Worm (Caenorhabditis elegans) whole organism, young adult: ENCODE data around the gene nhr-167.

Source experiments
- B0035.1 ChIP-seq: sonication (generic microtip); optimal IDR thresholded peaks from 2 replicates; lab custom pipeline; 2016; ENCODE audit warnings: missing genetic modification characterization, mild to moderate bottlenecking, missing compliant biosample characterization, missing genotype, missing genetic modification reagents
- B0261.1 ChIP-seq: sonication (generic microtip); optimal IDR thresholded peaks from 2 replicates; lab custom pipeline; 2016; ENCODE audit warnings: mild to moderate bottlenecking, missing genetic modification characterization, moderate library complexity, missing compliant biosample characterization
- F39B2.1 ChIP-seq: fragments of 200-800 bp; sonication (Bioruptor generic); IDR thresholded peaks from 2 replicates; pipeline ENCODE4 v1.3.6; 2022; ENCODE audit warnings: missing genetic modification reagents, missing genetic modification characterization, missing compliant biosample characterization
- F57A8.1 ChIP-seq: fragments of 200-800 bp; sonication (Bioruptor generic); optimal IDR thresholded peaks from 2 replicates; lab custom pipeline; 2018; ENCODE audit warnings: mild to moderate bottlenecking, missing genetic modification characterization, moderate library complexity, missing compliant biosample characterization
- T07F8.4 ChIP-seq: sonication (generic microtip); optimal IDR thresholded peaks from 2 replicates; lab custom pipeline; 2016; ENCODE audit warnings: mild to moderate bottlenecking, missing genetic modification characterization, moderate library complexity, missing compliant biosample characterization
- Y53F4B.3 ChIP-seq: fragments of 200-800 bp; sonication (Bioruptor generic); IDR thresholded peaks from 2 replicates; pipeline ENCODE4 v1.3.6; 2022; ENCODE audit warnings: missing genetic modification reagents, missing genetic modification characterization, missing compliant biosample characterization
- Y56A3A.18 ChIP-seq: fragments of 200-800 bp; sonication (Bioruptor generic); IDR thresholded peaks from 2 replicates; pipeline ENCODE4 v1.3.6; 2022; ENCODE audit warnings: missing genetic modification reagents, missing genetic modification characterization, missing compliant biosample characterization
- ZK185.1 ChIP-seq: sonication (generic microtip); optimal IDR thresholded peaks from 2 replicates; lab custom pipeline; 2016; ENCODE audit warnings: mild to moderate bottlenecking, missing genetic modification characterization, missing compliant biosample characterization; ENCODE audit not compliant: poor library complexity, severe bottlenecking
- athp-1 ChIP-seq: sonication (generic microtip); optimal IDR thresholded peaks from 2 replicates; lab custom pipeline; 2017; ENCODE audit warnings: mild to moderate bottlenecking, missing genetic modification characterization, missing compliant biosample characterization
- attf-6 ChIP-seq: fragments of 200-800 bp; sonication (Bioruptor generic); IDR thresholded peaks from 2 replicates; pipeline ENCODE4 v1.3.6; 2022; ENCODE audit warnings: missing genetic modification reagents, missing genetic modification characterization, missing compliant biosample characterization
- cebp-1 ChIP-seq, 2 experiments: fragments of 200-800 bp in 1 of 2; sonication (Bioruptor generic) in 1 of 2; sonication (generic microtip) in 1 of 2; IDR thresholded peaks in 1 of 2; optimal IDR thresholded peaks in 1 of 2; 2 replicates each; pipeline versions ENCODE4 v1.3.6 to Lab custom; 2017 to 2022; ENCODE audit warnings: missing compliant biosample characterization in 2 of 2, missing genetic modification characterization in 2 of 2, mild to moderate bottlenecking in 1 of 2, missing genetic modification reagents in 1 of 2, moderate library complexity in 1 of 2
- cebp-2 ChIP-seq: fragments of 200-800 bp; sonication (Bioruptor generic); IDR thresholded peaks from 2 replicates; pipeline ENCODE4 v1.3.6; 2022; ENCODE audit warnings: missing genetic modification characterization, missing compliant biosample characterization
- ceh-27 ChIP-seq: fragments of 200-800 bp; sonication (Bioruptor generic); optimal IDR thresholded peaks from 2 replicates; lab custom pipeline; 2018; ENCODE audit warnings: mild to moderate bottlenecking, missing genetic modification characterization, moderate library complexity, missing compliant biosample characterization
- ceh-40 ChIP-seq: fragments of 200-800 bp; sonication (Bioruptor generic); IDR thresholded peaks from 2 replicates; pipeline ENCODE4 v1.3.6; 2022; ENCODE audit warnings: missing genetic modification characterization, missing compliant biosample characterization
- ceh-91 ChIP-seq: fragments of 200-800 bp; sonication (Bioruptor generic); IDR thresholded peaks from 2 replicates; pipeline ENCODE4 v1.3.6; 2022; ENCODE audit warnings: missing genetic modification reagents, missing genetic modification characterization, missing compliant biosample characterization
- chd-7 ChIP-seq: sonication (generic microtip); optimal IDR thresholded peaks from 2 replicates; lab custom pipeline; 2016; ENCODE audit warnings: mild to moderate bottlenecking, missing genetic modification characterization, moderate library complexity, missing compliant biosample characterization
- die-1 ChIP-seq: sonication (generic microtip); optimal IDR thresholded peaks from 2 replicates; lab custom pipeline; 2016; ENCODE audit warnings: missing genotype, mild to moderate bottlenecking, missing genetic modification characterization, missing compliant biosample characterization
- dox-1 ChIP-seq: fragments of 200-800 bp; sonication (Bioruptor generic); IDR thresholded peaks from 2 replicates; pipeline ENCODE4 v1.3.6; 2022; ENCODE audit warnings: missing genetic modification reagents, missing genetic modification characterization, missing compliant biosample characterization
- dpff-1 ChIP-seq: sonication (generic microtip); optimal IDR thresholded peaks from 2 replicates; lab custom pipeline; 2017; ENCODE audit warnings: mild to moderate bottlenecking, missing genetic modification characterization, missing compliant biosample characterization
- ets-4 ChIP-seq: fragments of 200-800 bp; sonication (Bioruptor generic); optimal IDR thresholded peaks from 2 replicates; lab custom pipeline; 2018; ENCODE audit warnings: mild to moderate bottlenecking, missing genetic modification characterization, missing compliant biosample characterization
- gei-17 ChIP-seq: fragments of 200-800 bp; sonication (Bioruptor generic); optimal IDR thresholded peaks from 2 replicates; lab custom pipeline; 2018; ENCODE audit warnings: mild to moderate bottlenecking, missing genetic modification characterization, missing compliant biosample characterization
- him-1 ChIP-seq: sonication (generic microtip); optimal IDR thresholded peaks from 2 replicates; lab custom pipeline; 2016; ENCODE audit warnings: missing genotype, missing genetic modification reagents, missing genetic modification characterization, missing compliant biosample characterization
- hmg-1.2 ChIP-seq: fragments of 200-800 bp; sonication (Bioruptor generic); IDR thresholded peaks from 2 replicates; pipeline ENCODE4 v1.3.6; 2022; ENCODE audit warnings: missing genetic modification reagents, missing genetic modification characterization, missing compliant biosample characterization
- hmg-20 ChIP-seq: fragments of 200-800 bp; sonication (Bioruptor generic); IDR thresholded peaks from 2 replicates; pipeline ENCODE4 v1.3.6; 2022; ENCODE audit warnings: missing genetic modification reagents, missing genetic modification characterization, missing compliant biosample characterization
- hrde-1 ChIP-seq: sonication (generic microtip); optimal IDR thresholded peaks from 2 replicates; lab custom pipeline; 2016; ENCODE audit warnings: missing genetic modification characterization, mild to moderate bottlenecking, missing compliant biosample characterization, moderate library complexity, missing genotype, missing genetic modification reagents, borderline replicate concordance
- let-607 ChIP-seq, 2 experiments: fragments of 200-800 bp in 1 of 2; sonication (Bioruptor generic) in 1 of 2; sonication (generic microtip) in 1 of 2; optimal IDR thresholded peaks; 2 replicates each; lab custom pipeline; 2016 to 2018; ENCODE audit warnings: mild to moderate bottlenecking in 2 of 2, missing compliant biosample characterization in 2 of 2, missing genetic modification characterization in 2 of 2, moderate library complexity in 2 of 2, missing genotype in 1 of 2
- lir-1 ChIP-seq: fragments of 200-800 bp; sonication (Bioruptor generic); conservative IDR thresholded peaks from 2 replicates; pipeline ENCODE4 v1.3.6; 2022; ENCODE audit warnings: missing genetic modification reagents, missing genetic modification characterization, missing compliant biosample characterization
- madf-10 ChIP-seq: sonication (generic microtip); optimal IDR thresholded peaks from 2 replicates; lab custom pipeline; 2016; ENCODE audit warnings: mild to moderate bottlenecking, missing genetic modification characterization, missing compliant biosample characterization
- mel-28 ChIP-seq: sonication (generic microtip); optimal IDR thresholded peaks from 2 replicates; lab custom pipeline; 2016; ENCODE audit warnings: borderline replicate concordance, mild to moderate bottlenecking, missing genetic modification characterization, missing compliant biosample characterization
- mxl-1 ChIP-seq: sonication (generic microtip); optimal IDR thresholded peaks from 2 replicates; lab custom pipeline; 2016; ENCODE audit warnings: missing genetic modification characterization, missing compliant biosample characterization
- nfya-1 ChIP-seq: sonication (generic microtip); optimal IDR thresholded peaks from 2 replicates; lab custom pipeline; 2017; ENCODE audit warnings: antibody characterized with exemption, missing compliant biosample characterization, missing genetic modification characterization, borderline replicate concordance; ENCODE audit not compliant: insufficient read depth
- pbrm-1 ChIP-seq: fragments of 200-800 bp; sonication (Bioruptor generic); IDR thresholded peaks from 2 replicates; pipeline ENCODE4 v1.3.6; 2022; ENCODE audit warnings: missing genetic modification reagents, missing genetic modification characterization, missing compliant biosample characterization
- rcor-1 ChIP-seq: fragments of 200-800 bp; sonication (Bioruptor generic); IDR thresholded peaks from 2 replicates; pipeline ENCODE4 v1.3.6; 2022; ENCODE audit warnings: missing genetic modification reagents, missing genetic modification characterization, missing compliant biosample characterization
- repo-1 ChIP-seq: sonication (generic microtip); optimal IDR thresholded peaks from 2 replicates; lab custom pipeline; 2017; ENCODE audit warnings: mild to moderate bottlenecking, missing genetic modification characterization, missing compliant biosample characterization
- sdz-38 ChIP-seq: sonication (generic microtip); optimal IDR thresholded peaks from 2 replicates; lab custom pipeline; 2016; ENCODE audit warnings: missing genotype, missing genetic modification characterization, missing compliant biosample characterization
- sea-2 ChIP-seq: fragments of 200-800 bp; sonication (Bioruptor generic); IDR thresholded peaks from 2 replicates; pipeline ENCODE4 v1.3.6; 2022; ENCODE audit warnings: missing genetic modification characterization, missing compliant biosample characterization
- snpc-1.1 ChIP-seq: sonication (generic microtip); optimal IDR thresholded peaks from 2 replicates; lab custom pipeline; 2017; ENCODE audit warnings: missing genetic modification characterization, mild to moderate bottlenecking, missing compliant biosample characterization, antibody characterized with exemption, moderate library complexity, missing genotype, missing genetic modification reagents; ENCODE audit not compliant: insufficient read depth
- snpc-1.3 ChIP-seq: sonication (generic microtip); optimal IDR thresholded peaks from 2 replicates; lab custom pipeline; 2017; ENCODE audit warnings: missing genetic modification characterization, mild to moderate bottlenecking, missing compliant biosample characterization, antibody characterized with exemption, moderate library complexity, missing genotype, missing genetic modification reagents; ENCODE audit not compliant: insufficient read depth
- snpc-4 ChIP-seq, 5 experiments: fragments of 150-350 bp in 1 of 5; sonication (generic microtip) in 4 of 5; optimal IDR thresholded peaks; 2 replicates each; lab custom pipeline; 2014 to 2018; ENCODE audit warnings: missing genetic modification characterization in 5 of 5, missing biosample characterization in 3 of 5, antibody characterized with exemption in 2 of 5, mild to moderate bottlenecking in 2 of 5, missing compliant biosample characterization in 2 of 5, missing genotype in 2 of 5, moderate library complexity in 2 of 5, missing genetic modification reagents in 1 of 5
- sptf-2 ChIP-seq: fragments of 200-800 bp; sonication (Bioruptor generic); optimal IDR thresholded peaks from 2 replicates; lab custom pipeline; 2018; ENCODE audit warnings: mild to moderate bottlenecking, missing genetic modification characterization, missing compliant biosample characterization
- tbp1 ChIP-seq: fragments of 200-800 bp; sonication (Bioruptor generic); optimal IDR thresholded peaks from 2 replicates; lab custom pipeline; 2018; ENCODE audit warnings: mild to moderate bottlenecking, missing genetic modification characterization, missing compliant biosample characterization
- zim-3 ChIP-seq: sonication (generic microtip); optimal IDR thresholded peaks from 2 replicates; lab custom pipeline; 2017; ENCODE audit warnings: mild to moderate bottlenecking, missing genetic modification characterization, moderate library complexity, missing compliant biosample characterization
- ztf-18 ChIP-seq: sonication (generic microtip); optimal IDR thresholded peaks from 2 replicates; lab custom pipeline; 2016; ENCODE audit warnings: missing genotype, mild to moderate bottlenecking, missing genetic modification characterization, missing compliant biosample characterization
- ztf-28 ChIP-seq: fragments of 200-800 bp; sonication (Bioruptor generic); IDR thresholded peaks from 2 replicates; pipeline ENCODE4 v1.3.6; 2022; ENCODE audit warnings: missing genetic modification reagents, missing genetic modification characterization, missing compliant biosample characterization
- ztf-3 ChIP-seq: fragments of 200-800 bp; sonication (Bioruptor generic); optimal IDR thresholded peaks from 2 replicates; lab custom pipeline; 2018; ENCODE audit warnings: mild to moderate bottlenecking, missing genetic modification characterization, missing compliant biosample characterization

nhr-167 gene

DNA sequence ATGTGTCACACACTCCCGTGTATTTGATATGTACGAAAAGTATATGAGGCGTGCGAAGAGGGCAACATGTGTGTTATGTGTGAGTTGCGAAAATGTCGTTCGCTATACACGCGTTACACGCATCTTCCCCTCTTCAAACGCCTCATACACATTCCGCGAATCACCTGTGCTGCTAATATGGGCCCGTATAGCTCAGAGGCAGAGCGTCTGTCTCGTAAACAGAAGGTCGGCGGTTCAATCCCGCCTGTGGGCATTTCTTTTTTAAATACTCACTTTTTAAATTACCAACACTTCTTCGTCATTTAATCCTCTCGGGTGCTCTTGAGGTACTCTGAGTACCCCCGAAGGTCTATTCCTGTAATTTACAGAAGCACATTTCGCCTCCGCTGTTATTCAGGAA, 48.3 kb downstream of the nhr-167 start:
- peak; percentile 14 for TF ChIP-seq zim-3 (tag; lab: Kevin White, UChicago)
- TF ChIP-seq F57A8.1 (GFP tag; lab: Kevin White, UChicago): peak; percentile 22
- TF ChIP-seq rcor-1 (GFP tag; lab: Robert Waterston, UW): peak; percentile 27; the same call in 1 of the 2 replicates
- TF ChIP-seq ztf-18 (tag; lab: Kevin White, UChicago): peak; percentile 58
- TF ChIP-seq B0035.1 (tag; lab: Kevin White, UChicago): peak; percentile 42
- 0 out of 2 replicates have a peak, but pooled peaks have one; percentile 50 for TF ChIP-seq ceh-40
- TF ChIP-seq chd-7 (tag; lab: Kevin White, UChicago): peak; percentile 39
- TF ChIP-seq sdz-38 (tag; lab: Kevin White, UChicago): no peak
- TF ChIP-seq athp-1 (tag; lab: Kevin White, UChicago): peak; percentile 58
- TF ChIP-seq mxl-1 (tag; lab: Kevin White, UChicago): peak; percentile 85
- no peak for TF ChIP-seq dpff-1 (tag; lab: Kevin White, UChicago)
- no peak for TF ChIP-seq snpc-1.1 (tag; lab: Kevin White, UChicago)
- TF ChIP-seq snpc-1.3: peak; percentile 54
- 0 out of 2 replicates have a peak, but pooled peaks have one; percentile 30 for TF ChIP-seq cebp-1 (GFP tag; IDR thresholded peaks at IDR 0.05; lab: Robert Waterston, UW)
- no peak for TF ChIP-seq cebp-1 (tag; optimal IDR thresholded peaks at IDR 0.05; lab: Kevin White, UChicago)
- no peak for TF ChIP-seq gei-17 (GFP tag; lab: Kevin White, UChicago)
- TF ChIP-seq tbp1 (GFP tag; lab: Kevin White, UChicago): peak; percentile 94
- peak; percentile 16; the same call in 1 of the 2 replicates for TF ChIP-seq hmg-20 (GFP tag; lab: Robert Waterston, UW)
- peak; percentile 71; the same call in 1 of the 2 replicates for TF ChIP-seq ztf-28 (GFP tag; lab: Robert Waterston, UW)
- no peak for TF ChIP-seq mel-28 (tag; lab: Kevin White, UChicago)
- peak; percentile 4 for TF ChIP-seq ets-4
- peak; percentile 35 for TF ChIP-seq madf-10 (tag; lab: Kevin White, UChicago)
- no peak for TF ChIP-seq ceh-91 (GFP tag; lab: Robert Waterston, UW)
- peak; percentile 78 for TF ChIP-seq pbrm-1
- TF ChIP-seq dox-1 (GFP tag; lab: Robert Waterston, UW): peak; percentile 79; the same call in 1 of the 2 replicates
- peak; percentile 3 for TF ChIP-seq ceh-27 (GFP tag; lab: Kevin White, UChicago)
- TF ChIP-seq die-1 (tag; lab: Kevin White, UChicago): peak; percentile 84
- peak; percentile 82; the same call in 1 of the 2 replicates for TF ChIP-seq sea-2 (GFP tag; lab: Robert Waterston, UW)
- TF ChIP-seq nfya-1: no peak
- TF ChIP-seq T07F8.4: peak; percentile 23
- 0 out of 2 replicates have a peak, but pooled peaks have one; percentile 21 for TF ChIP-seq F39B2.1
- TF ChIP-seq let-607 (tag; optimal IDR thresholded peaks at IDR 0.05; lab: Kevin White, UChicago): peak in 1 of 2 experiments; percentile 15
- peak; percentile 17 for TF ChIP-seq hrde-1 (tag; lab: Kevin White, UChicago)
- TF ChIP-seq him-1 (tag; lab: Kevin White, UChicago): peak; percentile 87
- no peak for TF ChIP-seq ztf-3 (GFP tag; lab: Kevin White, UChicago)
- no peak for TF ChIP-seq lir-1
- TF ChIP-seq Y56A3A.18 (GFP tag; lab: Robert Waterston, UW): 0 out of 2 replicates have a peak, but pooled peaks have one; percentile 42
- peak; percentile 63 for TF ChIP-seq attf-6
- TF ChIP-seq B0261.1 (tag; lab: Kevin White, UChicago): peak; percentile 89
- TF ChIP-seq ZK185.1: peak; percentile 50
- peak; percentile 69 for TF ChIP-seq hmg-1.2 (GFP tag; lab: Robert Waterston, UW)
- peak; percentile 85 for TF ChIP-seq cebp-2 (GFP tag; lab: Robert Waterston, UW)
- TF ChIP-seq Y53F4B.3 (GFP tag; lab: Robert Waterston, UW): 0 out of 2 replicates have a peak, but pooled peaks have one; percentile 26
- peak; percentile 39 for TF ChIP-seq snpc-4 (GFP tag; optimal IDR thresholded peaks at IDR 0.05; lab: Kevin White, UChicago)
- peak in 2 of 4 experiments; percentile 56 to 70 for TF ChIP-seq snpc-4 (tag; optimal IDR thresholded peaks at IDR 0.05; lab: Kevin White, UChicago)
- peak; percentile 46 for TF ChIP-seq sptf-2 (GFP tag; lab: Kevin White, UChicago)
- no peak for TF ChIP-seq repo-1 (tag; lab: Kevin White, UChicago)
